Fruit fly (Drosophila melanogaster): ENCODE results near the gene Ype.

Gene Ype

DNA sequence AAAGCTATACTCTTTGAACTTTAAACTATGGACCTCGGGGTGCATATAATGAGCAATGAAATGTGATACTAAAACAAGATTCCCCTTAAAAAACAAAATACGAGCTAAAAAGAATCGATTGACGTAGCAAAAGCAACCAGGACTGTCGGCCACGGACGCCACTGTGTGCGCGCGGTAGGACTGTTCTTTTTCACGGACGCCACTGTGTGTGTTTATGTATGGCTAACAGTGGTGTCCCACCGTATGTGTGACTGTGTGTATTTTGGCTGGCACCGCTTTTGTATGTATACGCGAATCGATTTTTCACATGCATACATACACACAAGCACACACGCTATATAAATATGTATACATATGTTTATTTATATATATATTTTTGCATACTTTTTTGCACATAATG, 3.4 kb downstream of the Ype start (continued):
- TF ChIP-seq zen2 (GFP tag; IDR thresholded peaks at IDR 0.05; ENCODE audit: partially characterized antibody) (no peak), sd (tag; optimal IDR thresholded peaks at IDR 0.05) (no peak), pb (GFP tag; optimal IDR thresholded peaks at IDR 0.05) (peak; percentile 37), Hsf (GFP tag; optimal IDR thresholded peaks at IDR 0.05) (peak; percentile 57), nerfin-1 (tag; optimal IDR thresholded peaks at IDR 0.05) (peak; percentile 19), CG43689 (GFP tag; IDR thresholded peaks at IDR 0.05) (0 out of 2 replicates have a peak, but pooled peaks have one; percentile 20), CG11695 (GFP tag; IDR thresholded peaks at IDR 0.05) (peak; percentile 59), CG12155 (GFP tag; optimal IDR thresholded peaks at IDR 0.05) (peak; percentile 52), Trl (optimal IDR thresholded peaks at IDR 0.05) (no peak), Trl (GFP tag; optimal IDR thresholded peaks at IDR 0.05) (peak; percentile 75), CG2120 (GFP tag; optimal IDR thresholded peaks at IDR 0.05) (peak; percentile 78), gt (GFP tag; IDR thresholded peaks at IDR 0.05) (no peak), Asciz (GFP tag; optimal IDR thresholded peaks at IDR 0.05) (peak; percentile 5), NC2α (GFP tag; optimal IDR thresholded peaks at IDR 0.05) (no peak), D19A (tag; optimal IDR thresholded peaks at IDR 0.05) (peak; percentile 12), CG18262 (tag; optimal IDR thresholded peaks at IDR 0.05) (peak; percentile 19), CG14710 (tag; optimal IDR thresholded peaks at IDR 0.05) (peak; percentile 13), vvl (GFP tag; IDR thresholded peaks at IDR 0.05) (peak; percentile 61), CG4730 (GFP tag; IDR thresholded peaks at IDR 0.05) (peak; percentile 40; the same call in 1 of the 2 replicates), CG8944 (GFP tag; optimal IDR thresholded peaks at IDR 0.05) (peak; percentile 33), CG32767 (GFP tag; IDR thresholded peaks at IDR 0.05) (peak; percentile 98), Chrac-16 (GFP tag; optimal IDR thresholded peaks at IDR 0.05) (peak; percentile 32), CG13123 (GFP tag; optimal IDR thresholded peaks at IDR 0.05) (no peak), vnd (GFP tag; IDR thresholded peaks at IDR 0.05; ENCODE audit: partially characterized antibody) (no peak), wdn (GFP tag; IDR thresholded peaks at IDR 0.05) (peak; percentile 42; the same call in 1 of the 2 replicates), Tbp (GFP tag; optimal IDR thresholded peaks at IDR 0.05) (no peak), Dad (GFP tag; optimal IDR thresholded peaks at IDR 0.05) (peak; percentile 13), ems (GFP tag; optimal IDR thresholded peaks at IDR 0.05) (peak; percentile 38), CG9609 (GFP tag; optimal IDR thresholded peaks at IDR 0.05) (peak; percentile 59), fd3F (GFP tag; optimal IDR thresholded peaks at IDR 0.05) (no peak), gro (GFP tag; optimal IDR thresholded peaks at IDR 0.05) (peak; percentile 82), onecut (GFP tag; IDR thresholded peaks at IDR 0.05) (peak; percentile 99), Abd-B (GFP tag; optimal IDR thresholded peaks at IDR 0.05) (peak; percentile 9), CG5953 (GFP tag; IDR thresholded peaks at IDR 0.05) (peak; percentile 54), CG7786 (GFP tag; optimal IDR thresholded peaks at IDR 0.05) (peak; percentile 48), CG3847 (GFP tag; IDR thresholded peaks at IDR 0.05) (no peak), CG10366 (GFP tag; IDR thresholded peaks at IDR 0.05) (peak; percentile 56), Atf6 (GFP tag; IDR thresholded peaks at IDR 0.05) (peak; percentile 62), caup (GFP tag; optimal IDR thresholded peaks at IDR 0.05; ENCODE audit: severe bottlenecking) (peak; percentile 56), crol (GFP tag; IDR thresholded peaks at IDR 0.05) (no peak), zfh1 (GFP tag; IDR thresholded peaks at IDR 0.05) (peak; percentile 56; the same call in 1 of the 3 replicates), CG12219 (GFP tag; optimal IDR thresholded peaks at IDR 0.05) (peak; percentile 7), B-H2 (GFP tag; optimal IDR thresholded peaks at IDR 0.05) (peak; percentile 40), Hr3 (GFP tag; optimal IDR thresholded peaks at IDR 0.05) (peak; percentile 27), NFAT (GFP tag; IDR thresholded peaks at IDR 0.05) (peak; percentile 83), Usf (GFP tag; optimal IDR thresholded peaks at IDR 0.05) (no peak), CG7745 (tag; optimal IDR thresholded peaks at IDR 0.05) (no peak), Mrtf (GFP tag; IDR thresholded peaks at IDR 0.05) (no peak), row (GFP tag; IDR thresholded peaks at IDR 0.05) (peak; percentile 42), Hmr (GFP tag; optimal IDR thresholded peaks at IDR 0.05) (peak; percentile 50), CG8281 (tag; optimal IDR thresholded peaks at IDR 0.05) (no peak), ac (GFP tag; optimal IDR thresholded peaks at IDR 0.05) (no peak)
